Worm (Caenorhabditis elegans) whole organism, young adult: Measurements from ENCODE around the gene fbxb-81.
"Not testable (repeated sequence)": the region's sequence is repeated elsewhere in the genome, so short reads cannot be mapped to it uniquely, and the experiment has no call there.

Experiments
- B0336.3 ChIP-seq: fragments of 200-800 bp; sonication (Bioruptor generic); IDR thresholded peaks from 2 replicates; pipeline ENCODE4 v1.3.6; 2022; ENCODE audit warnings: missing genetic modification characterization, missing compliant biosample characterization
- C17E4.6 ChIP-seq: fragments of 200-800 bp; sonication (Bioruptor generic); IDR thresholded peaks from 2 replicates; pipeline ENCODE4 v1.3.6; 2022; ENCODE audit warnings: missing genetic modification reagents, missing genetic modification characterization, missing compliant biosample characterization
- F10E7.11 ChIP-seq: sonication (generic microtip); optimal IDR thresholded peaks from 2 replicates; lab custom pipeline; 2017; ENCODE audit warnings: mild to moderate bottlenecking, missing genetic modification characterization, moderate library complexity, missing compliant biosample characterization
- F57A8.1 ChIP-seq: fragments of 200-800 bp; sonication (Bioruptor generic); optimal IDR thresholded peaks from 2 replicates; lab custom pipeline; 2018; ENCODE audit warnings: mild to moderate bottlenecking, missing genetic modification characterization, moderate library complexity, missing compliant biosample characterization
- T07F8.4 ChIP-seq: sonication (generic microtip); optimal IDR thresholded peaks from 2 replicates; lab custom pipeline; 2016; ENCODE audit warnings: mild to moderate bottlenecking, missing genetic modification characterization, moderate library complexity, missing compliant biosample characterization
- Y53F4B.3 ChIP-seq: fragments of 200-800 bp; sonication (Bioruptor generic); IDR thresholded peaks from 2 replicates; pipeline ENCODE4 v1.3.6; 2022; ENCODE audit warnings: missing genetic modification reagents, missing genetic modification characterization, missing compliant biosample characterization
- ZK185.1 ChIP-seq: sonication (generic microtip); optimal IDR thresholded peaks from 2 replicates; lab custom pipeline; 2016; ENCODE audit warnings: mild to moderate bottlenecking, missing genetic modification characterization, missing compliant biosample characterization; ENCODE audit not compliant: poor library complexity, severe bottlenecking
- akir-1 ChIP-seq: fragments of 200-800 bp; sonication (Bioruptor generic); optimal IDR thresholded peaks from 2 replicates; lab custom pipeline; 2018; ENCODE audit warnings: mild to moderate bottlenecking, missing genetic modification characterization, moderate library complexity, missing compliant biosample characterization
- athp-1 ChIP-seq: sonication (generic microtip); optimal IDR thresholded peaks from 2 replicates; lab custom pipeline; 2017; ENCODE audit warnings: mild to moderate bottlenecking, missing genetic modification characterization, missing compliant biosample characterization
- attf-3 ChIP-seq: fragments of 200-800 bp; sonication (Bioruptor generic); conservative IDR thresholded peaks from 2 replicates; pipeline ENCODE4 v1.3.6; 2022; ENCODE audit warnings: missing genetic modification reagents, missing genetic modification characterization, missing compliant biosample characterization
- cebp-1 ChIP-seq, 2 experiments: fragments of 200-800 bp in 1 of 2; sonication (Bioruptor generic) in 1 of 2; sonication (generic microtip) in 1 of 2; IDR thresholded peaks in 1 of 2; optimal IDR thresholded peaks in 1 of 2; 2 replicates each; pipeline versions ENCODE4 v1.3.6 to Lab custom; 2017 to 2022; ENCODE audit warnings: missing compliant biosample characterization in 2 of 2, missing genetic modification characterization in 2 of 2, mild to moderate bottlenecking in 1 of 2, missing genetic modification reagents in 1 of 2, moderate library complexity in 1 of 2
- ceh-40 ChIP-seq: fragments of 200-800 bp; sonication (Bioruptor generic); IDR thresholded peaks from 2 replicates; pipeline ENCODE4 v1.3.6; 2022; ENCODE audit warnings: missing genetic modification characterization, missing compliant biosample characterization
- dox-1 ChIP-seq: fragments of 200-800 bp; sonication (Bioruptor generic); IDR thresholded peaks from 2 replicates; pipeline ENCODE4 v1.3.6; 2022; ENCODE audit warnings: missing genetic modification reagents, missing genetic modification characterization, missing compliant biosample characterization
- dpff-1 ChIP-seq: sonication (generic microtip); optimal IDR thresholded peaks from 2 replicates; lab custom pipeline; 2017; ENCODE audit warnings: mild to moderate bottlenecking, missing genetic modification characterization, missing compliant biosample characterization
- efl-1 ChIP-seq: fragments of 150-350 bp; optimal IDR thresholded peaks from 2 replicates; lab custom pipeline; 2014; ENCODE audit warnings: missing biosample characterization, missing genetic modification reagents, missing genetic modification characterization
- hrde-1 ChIP-seq: sonication (generic microtip); optimal IDR thresholded peaks from 2 replicates; lab custom pipeline; 2016; ENCODE audit warnings: missing genetic modification characterization, mild to moderate bottlenecking, missing compliant biosample characterization, moderate library complexity, missing genotype, missing genetic modification reagents, borderline replicate concordance
- lag-1 ChIP-seq: fragments of 200-800 bp; sonication (Bioruptor generic); IDR thresholded peaks from 2 replicates; pipeline ENCODE4 v1.3.6; 2022; ENCODE audit warnings: missing genetic modification reagents, missing genetic modification characterization, missing compliant biosample characterization
- let-607 ChIP-seq, 2 experiments: fragments of 200-800 bp in 1 of 2; sonication (Bioruptor generic) in 1 of 2; sonication (generic microtip) in 1 of 2; optimal IDR thresholded peaks; 2 replicates each; lab custom pipeline; 2016 to 2018; ENCODE audit warnings: mild to moderate bottlenecking in 2 of 2, missing compliant biosample characterization in 2 of 2, missing genetic modification characterization in 2 of 2, moderate library complexity in 2 of 2, missing genotype in 1 of 2
- lin-26 ChIP-seq: fragments of 200-800 bp; sonication (Bioruptor generic); IDR thresholded peaks from 2 replicates; pipeline ENCODE4 v1.3.6; 2022; ENCODE audit warnings: missing genetic modification reagents, missing genetic modification characterization, missing compliant biosample characterization
- lin-35 ChIP-seq, 3 experiments: fragments of 150-350 bp in 2 of 3; sonication (generic microtip) in 1 of 3; optimal IDR thresholded peaks; 2 replicates each; lab custom pipeline; 2014 to 2018; ENCODE audit warnings: missing biosample characterization in 3 of 3, missing genetic modification characterization in 3 of 3, missing genetic modification reagents in 3 of 3
- lir-1 ChIP-seq: fragments of 200-800 bp; sonication (Bioruptor generic); conservative IDR thresholded peaks from 2 replicates; pipeline ENCODE4 v1.3.6; 2022; ENCODE audit warnings: missing genetic modification reagents, missing genetic modification characterization, missing compliant biosample characterization
- madf-8 ChIP-seq: fragments of 200-800 bp; sonication (Bioruptor generic); conservative IDR thresholded peaks from 2 replicates; pipeline ENCODE4 v1.3.6; 2022; ENCODE audit warnings: missing genetic modification reagents, missing genetic modification characterization, missing compliant biosample characterization
- mcd-1 ChIP-seq: fragments of 200-800 bp; sonication (Bioruptor generic); IDR thresholded peaks from 2 replicates; pipeline ENCODE4 v1.3.6; 2022; ENCODE audit warnings: missing genetic modification reagents, missing genetic modification characterization, missing compliant biosample characterization
- mxl-1 ChIP-seq: sonication (generic microtip); optimal IDR thresholded peaks from 2 replicates; lab custom pipeline; 2016; ENCODE audit warnings: missing genetic modification characterization, missing compliant biosample characterization
- nfya-1 ChIP-seq: sonication (generic microtip); optimal IDR thresholded peaks from 2 replicates; lab custom pipeline; 2017; ENCODE audit warnings: antibody characterized with exemption, missing compliant biosample characterization, missing genetic modification characterization, borderline replicate concordance; ENCODE audit not compliant: insufficient read depth
- nhr-27 ChIP-seq: fragments of 200-800 bp; sonication (Bioruptor generic); optimal IDR thresholded peaks from 2 replicates; lab custom pipeline; 2018; ENCODE audit warnings: mild to moderate bottlenecking, missing genetic modification characterization, moderate library complexity, missing compliant biosample characterization
- nhr-80 ChIP-seq: sonication (generic microtip); optimal IDR thresholded peaks from 2 replicates; lab custom pipeline; 2016; ENCODE audit warnings: missing genetic modification characterization, missing compliant biosample characterization
- nhr-90 ChIP-seq: sonication (generic microtip); optimal IDR thresholded peaks from 2 replicates; lab custom pipeline; 2016; ENCODE audit warnings: missing genotype, mild to moderate bottlenecking, missing genetic modification characterization, missing compliant biosample characterization
- snpc-1.1 ChIP-seq: sonication (generic microtip); optimal IDR thresholded peaks from 2 replicates; lab custom pipeline; 2017; ENCODE audit warnings: missing genetic modification characterization, mild to moderate bottlenecking, missing compliant biosample characterization, antibody characterized with exemption, moderate library complexity, missing genotype, missing genetic modification reagents; ENCODE audit not compliant: insufficient read depth
- snpc-3.4 ChIP-seq: sonication (generic microtip); optimal IDR thresholded peaks from 2 replicates; lab custom pipeline; 2017; ENCODE audit warnings: missing genetic modification characterization, mild to moderate bottlenecking, missing compliant biosample characterization, antibody characterized with exemption, moderate library complexity, missing genotype, missing genetic modification reagents
- unc-62 ChIP-seq: fragments of 150-350 bp; optimal IDR thresholded peaks from 2 replicates; lab custom pipeline; 2014; ENCODE audit warnings: missing biosample characterization, missing genetic modification reagents, missing genetic modification characterization
- xnd-1 ChIP-seq: sonication (generic microtip); optimal IDR thresholded peaks from 2 replicates; lab custom pipeline; 2016; ENCODE audit warnings: missing genotype, missing genetic modification reagents, missing genetic modification characterization, missing compliant biosample characterization
- ztf-25 ChIP-seq: fragments of 200-800 bp; sonication (Bioruptor generic); IDR thresholded peaks from 2 replicates; pipeline ENCODE4 v1.3.6; 2022; ENCODE audit warnings: missing genetic modification reagents, missing genetic modification characterization, missing compliant biosample characterization

fbxb-81 gene

DNA sequence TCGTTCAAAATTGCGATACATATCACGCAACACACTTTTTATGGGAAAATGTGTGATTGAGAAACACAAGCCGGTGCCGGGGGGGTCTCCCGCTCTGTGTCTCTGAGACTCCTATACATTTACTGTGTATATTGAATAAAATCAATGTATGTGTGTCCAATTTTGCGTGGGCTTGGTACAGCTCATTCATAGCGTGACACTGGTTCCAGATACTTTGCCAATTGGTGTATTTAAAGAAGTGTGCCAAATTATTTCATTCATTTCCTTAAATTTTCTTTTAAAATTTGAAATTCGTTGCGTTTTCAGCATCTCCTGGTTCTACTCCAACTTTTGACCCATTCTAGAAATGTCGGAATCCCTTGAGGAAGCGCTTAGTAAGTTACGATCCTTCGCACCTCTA is 23.8 kb downstream of the fbxb-81 start, which contains the start of gene C29F9.5:
Gene C29F9.5 (plus strand): TSS at position 301 of the 400 bp plus-strand sequence.
- TF ChIP-seq madf-8, result no peak
- TF ChIP-seq dox-1, result no peak
- TF ChIP-seq akir-1 (GFP tag; lab: Kevin White, UChicago), result no peak
- TF ChIP-seq efl-1 (GFP tag; lab: Kevin White, UChicago), result no peak
- no peak for TF ChIP-seq athp-1
- no peak for TF ChIP-seq unc-62 (GFP tag; lab: Kevin White, UChicago)
- TF ChIP-seq lin-35 (GFP tag; optimal IDR thresholded peaks at IDR 0.05; lab: Kevin White, UChicago), result no peak
- no peak for TF ChIP-seq B0336.3 (GFP tag; lab: Robert Waterston, UW)
- TF ChIP-seq lin-26 (GFP tag; lab: Robert Waterston, UW), result no peak
- no peak for TF ChIP-seq lir-1
- TF ChIP-seq dpff-1, result no peak
- no peak for TF ChIP-seq nfya-1 (tag; lab: Kevin White, UChicago)
- no peak for TF ChIP-seq mxl-1 (tag; lab: Kevin White, UChicago)
- TF ChIP-seq snpc-1.1 (tag; lab: Kevin White, UChicago), result no peak
- no peak for TF ChIP-seq lag-1 (GFP tag; lab: Robert Waterston, UW)
- no peak for TF ChIP-seq nhr-90 (tag; lab: Kevin White, UChicago)
- no peak for TF ChIP-seq F10E7.11 (tag; lab: Kevin White, UChicago)

DNA sequence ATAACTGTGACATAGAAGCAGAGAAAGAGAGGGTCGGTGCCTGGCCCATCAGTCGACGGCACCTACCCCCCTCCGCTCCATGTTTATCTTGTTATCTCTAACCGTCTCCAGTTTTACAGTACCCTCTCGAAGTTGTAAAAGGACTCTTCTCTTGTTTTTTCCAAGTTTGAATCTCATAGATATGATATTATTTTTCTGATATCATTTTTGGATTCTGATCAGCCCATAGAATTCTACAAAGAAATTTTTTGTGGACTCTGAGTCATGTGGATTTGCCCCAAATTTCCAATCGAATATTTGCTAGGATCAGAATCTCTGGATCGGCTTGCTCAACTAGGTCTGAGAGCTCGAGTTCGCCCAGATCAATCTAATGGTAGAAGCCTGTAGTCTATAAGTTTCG is 26.4 kb downstream of the fbxb-81 start, which contains the start of gene C29F9.6:
Gene C29F9.6 (plus strand): TSS at position 301 of the 400 bp plus-strand sequence.
- TF ChIP-seq attf-3 (GFP tag; lab: Robert Waterston, UW), result no peak
- no peak for TF ChIP-seq F57A8.1 (GFP tag; lab: Kevin White, UChicago)
- no peak for TF ChIP-seq nhr-80 (tag; lab: Kevin White, UChicago)
- no peak for TF ChIP-seq xnd-1 (tag; lab: Kevin White, UChicago)
- no peak for TF ChIP-seq madf-8
- no peak for TF ChIP-seq B0336.3 (GFP tag; lab: Robert Waterston, UW)
- no peak for TF ChIP-seq C17E4.6 (GFP tag; lab: Robert Waterston, UW)
- no peak for TF ChIP-seq lin-26 (GFP tag; lab: Robert Waterston, UW)
- no peak for TF ChIP-seq let-607 (tag; optimal IDR thresholded peaks at IDR 0.05; lab: Kevin White, UChicago)
- no peak for TF ChIP-seq nhr-27 (tag; lab: Kevin White, UChicago)
- no peak for TF ChIP-seq T07F8.4 (tag; lab: Kevin White, UChicago)
- TF ChIP-seq mcd-1 (GFP tag; lab: Robert Waterston, UW), result no peak
- TF ChIP-seq ztf-25, result no peak
- no peak for TF ChIP-seq mxl-1 (tag; lab: Kevin White, UChicago)
- TF ChIP-seq cebp-1 (GFP tag; IDR thresholded peaks at IDR 0.05; lab: Robert Waterston, UW), result no peak
- TF ChIP-seq cebp-1 (tag; optimal IDR thresholded peaks at IDR 0.05; lab: Kevin White, UChicago), result no peak
- TF ChIP-seq dpff-1, result no peak
- TF ChIP-seq ceh-40 (GFP tag; lab: Robert Waterston, UW), result no peak
- no peak for TF ChIP-seq Y53F4B.3 (GFP tag; lab: Robert Waterston, UW)
- TF ChIP-seq, all 124 proteins: peak for 0

DNA sequence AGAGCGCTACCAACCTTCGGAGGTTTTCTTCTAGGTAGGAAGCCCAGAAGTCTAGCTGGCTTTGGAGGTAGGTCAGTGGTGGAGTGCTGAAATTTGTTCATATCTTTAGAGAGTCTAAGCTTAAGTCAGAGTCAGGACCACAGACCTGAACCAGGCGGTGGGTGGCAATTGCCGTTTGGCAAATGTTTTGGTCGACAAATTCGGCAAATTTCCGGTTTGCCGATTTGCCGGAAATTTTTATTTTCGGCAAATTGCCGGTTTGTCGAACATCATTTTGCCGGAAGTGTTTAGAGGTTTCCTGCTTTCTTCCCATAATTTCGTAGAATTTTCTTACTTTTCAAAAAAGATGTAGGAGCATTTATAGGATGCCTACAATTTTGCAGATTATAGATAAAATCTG is 42.2 kb downstream of the fbxb-81 start, which contains the start of gene C29F9.9:
Gene C29F9.9 (minus strand): TSS at position 101 of the 400 bp plus-strand sequence.
- TF ChIP-seq snpc-3.4; hrde-1 (tag; lab: Kevin White, UChicago); ZK185.1 (tag; lab: Kevin White, UChicago): not testable (repeated sequence)
